Fruit fly (Drosophila melanogaster) whole organism, prepupa: ENCODE results near the gene Ets21C.

Source experiments
- dac ChIP-seq: fragments of 200-800 bp; sonication (Bioruptor generic); optimal IDR thresholded peaks from 2 replicates; lab custom pipeline; 2017; ENCODE audit warnings: missing biosample characterization, mild to moderate bottlenecking, missing genetic modification characterization
- eg ChIP-seq: fragments of 200-800 bp; sonication (Bioruptor generic); IDR thresholded peaks from 3 replicates; pipeline ENCODE4 v1.3.6; 2022; ENCODE audit warnings: missing biosample characterization, missing genetic modification characterization
- salr ChIP-seq, 2 experiments: fragments of 200-800 bp; sonication (Bioruptor generic); optimal IDR thresholded peaks; 3 replicates each; lab custom pipeline; 2016 to 2018; ENCODE audit warnings: missing biosample characterization in 2 of 2, missing genetic modification characterization in 2 of 2, mild to moderate bottlenecking in 1 of 2

- no peak for TF ChIP-seq eg (GFP tag; lab: Robert Waterston, UW)
- TF ChIP-seq dac, result no peak
- TF ChIP-seq salr (GFP tag; optimal IDR thresholded peaks at IDR 0.05; lab: Kevin White, UChicago), result no peak
Observed at dm6 chr2L:597771-598170, 45.0 kb upstream of the Ets21C start.
